Fruit fly (Drosophila melanogaster) whole organism, embryonic: ENCODE data around the gene Gdh.

Experiments used
- BEAF-32 ChIP-seq: fragments of 200-800 bp; sonication (Bioruptor generic); optimal IDR thresholded peaks from 3 replicates; lab custom pipeline; 2017; ENCODE audit warnings: missing biosample characterization, missing genetic modification characterization, mild to moderate bottlenecking, moderate library complexity, missing genetic modification reagents
- CG10321 ChIP-seq: fragments of 200-800 bp; sonication (Bioruptor generic); IDR thresholded peaks from 2 replicates; pipeline ENCODE4 v1.3.6; 2022; ENCODE audit warnings: missing biosample characterization, missing genetic modification characterization
- CG10543 ChIP-seq: fragments of 200-800 bp; sonication (Bioruptor generic); optimal IDR thresholded peaks from 3 replicates; lab custom pipeline; 2017; ENCODE audit warnings: missing biosample characterization, mild to moderate bottlenecking, missing genetic modification characterization, moderate library complexity
- CG11695 ChIP-seq: fragments of 200-800 bp; sonication (Bioruptor generic); IDR thresholded peaks from 3 replicates; pipeline ENCODE4 v1.3.6; 2022; ENCODE audit warnings: missing biosample characterization, missing genetic modification characterization
- CG12769 ChIP-seq: fragments of 200-800 bp; sonication (Bioruptor generic); optimal IDR thresholded peaks from 2 replicates; lab custom pipeline; 2019; ENCODE audit warnings: missing biosample characterization, mild to moderate bottlenecking, missing genetic modification characterization, moderate library complexity
- CG16779 ChIP-seq: fragments of 200-800 bp; sonication (Bioruptor generic); IDR thresholded peaks from 2 replicates; pipeline ENCODE4 v1.3.6; 2022; ENCODE audit warnings: missing biosample characterization, missing genetic modification characterization
- CG17186 ChIP-seq: fragments of 200-800 bp; sonication (Bioruptor generic); optimal IDR thresholded peaks from 3 replicates; lab custom pipeline; 2017; ENCODE audit warnings: missing biosample characterization, missing genetic modification reagents, missing genetic modification characterization
- CG17385 ChIP-seq: fragments of 200-800 bp; sonication (Bioruptor generic); optimal IDR thresholded peaks from 3 replicates; lab custom pipeline; 2018; ENCODE audit warnings: missing biosample characterization, mild to moderate bottlenecking, missing genetic modification characterization
- CG30403 ChIP-seq: fragments of 200-800 bp; sonication (Bioruptor generic); optimal IDR thresholded peaks from 3 replicates; lab custom pipeline; 2016; ENCODE audit warnings: missing biosample characterization, missing genetic modification characterization
- CG32767 ChIP-seq: fragments of 200-800 bp; sonication (Bioruptor generic); IDR thresholded peaks from 2 replicates; pipeline ENCODE4 v1.3.6; 2022; ENCODE audit warnings: missing biosample characterization, missing genetic modification characterization
- CG34224 ChIP-seq: fragments of 200-800 bp; sonication (Bioruptor generic); IDR thresholded peaks from 3 replicates; pipeline ENCODE4 v1.3.6; 2022; ENCODE audit warnings: missing biosample characterization, missing genetic modification characterization; ENCODE audit not compliant: partially characterized antibody
- CG42726 ChIP-seq: fragments of 200-800 bp; sonication (Bioruptor generic); IDR thresholded peaks from 2 replicates; pipeline ENCODE4 v1.3.6; 2022; ENCODE audit warnings: missing biosample characterization, missing genetic modification characterization; ENCODE audit not compliant: partially characterized antibody
- CG4328 ChIP-seq: fragments of 200-800 bp; sonication (Bioruptor generic); optimal IDR thresholded peaks from 3 replicates; lab custom pipeline; 2017; ENCODE audit warnings: missing biosample characterization, missing genetic modification reagents, missing genetic modification characterization
- CG6254 ChIP-seq: fragments of 200-800 bp; sonication (Bioruptor generic); optimal IDR thresholded peaks from 3 replicates; lab custom pipeline; 2017; ENCODE audit warnings: mild to moderate bottlenecking, missing biosample characterization, missing genetic modification reagents, missing genetic modification characterization
- CG6654 ChIP-seq: fragments of 200-800 bp; sonication (Bioruptor generic); optimal IDR thresholded peaks from 2 replicates; lab custom pipeline; 2017; ENCODE audit warnings: missing biosample characterization, mild to moderate bottlenecking, missing genetic modification characterization
- CG6813 ChIP-seq: fragments of 200-800 bp; sonication (Bioruptor generic); optimal IDR thresholded peaks from 2 replicates; lab custom pipeline; 2017; ENCODE audit warnings: missing biosample characterization, missing genetic modification characterization, mild to moderate bottlenecking, moderate library complexity, missing genetic modification reagents
- CG7372 ChIP-seq: fragments of 200-800 bp; sonication (Bioruptor generic); IDR thresholded peaks from 2 replicates; pipeline ENCODE4 v1.3.6; 2022; ENCODE audit warnings: missing biosample characterization, missing genetic modification characterization
- CG8290 ChIP-seq, 3 experiments: fragments of 200-800 bp; sonication (Bioruptor generic); optimal IDR thresholded peaks; 2 replicates each; lab custom pipeline; 2016 to 2019; ENCODE audit warnings: missing biosample characterization in 3 of 3, missing genetic modification characterization in 3 of 3, mild to moderate bottlenecking in 2 of 3, moderate library complexity in 1 of 3
- CG8924 ChIP-seq: fragments of 200-800 bp; optimal IDR thresholded peaks from 3 replicates; lab custom pipeline; 2019; ENCODE audit warnings: missing biosample characterization, mild to moderate bottlenecking, missing genetic modification characterization, moderate library complexity
- CTCF ChIP-seq: fragments of 200-800 bp; sonication (Bioruptor generic); optimal IDR thresholded peaks from 2 replicates; lab custom pipeline; 2017; ENCODE audit warnings: missing biosample characterization, mild to moderate bottlenecking, missing genetic modification characterization, moderate library complexity
- D19B ChIP-seq: fragments of 200-800 bp; sonication (Bioruptor generic); optimal IDR thresholded peaks from 2 replicates; lab custom pipeline; 2017; ENCODE audit warnings: missing biosample characterization, mild to moderate bottlenecking, missing genetic modification characterization
- Dref ChIP-seq: fragments of 200-800 bp; sonication (Bioruptor generic); IDR thresholded peaks from 2 replicates; pipeline ENCODE4 v1.3.6; 2022; ENCODE audit warnings: missing biosample characterization, missing genetic modification characterization
- HHEX ChIP-seq: fragments of 200-800 bp; sonication (Bioruptor generic); optimal IDR thresholded peaks from 3 replicates; lab custom pipeline; 2017; ENCODE audit warnings: missing biosample characterization, mild to moderate bottlenecking, missing genetic modification characterization, missing genetic modification reagents
- HLHmδ ChIP-seq: fragments of 200-800 bp; sonication (Bioruptor generic); optimal IDR thresholded peaks from 2 replicates; lab custom pipeline; 2018; ENCODE audit warnings: missing biosample characterization, mild to moderate bottlenecking, missing genetic modification characterization, moderate library complexity
- Hmr ChIP-seq: fragments of 200-800 bp; sonication (Bioruptor generic); optimal IDR thresholded peaks from 3 replicates; lab custom pipeline; 2017; ENCODE audit warnings: mild to moderate bottlenecking, missing biosample characterization, missing genetic modification reagents, missing genetic modification characterization
- Hr78 ChIP-seq, 2 experiments: fragments of 200-800 bp in 1 of 2; fragments of >200 bp in 1 of 2; sonication (Bioruptor generic) in 1 of 2; optimal IDR thresholded peaks; 2 replicates each; lab custom pipeline; 2017 to 2019; ENCODE audit warnings: missing biosample characterization in 2 of 2, missing genetic modification characterization in 2 of 2, mild to moderate bottlenecking in 1 of 2, moderate library complexity in 1 of 2
- Jarid2 ChIP-seq: fragments of 200-800 bp; sonication (Bioruptor generic); optimal IDR thresholded peaks from 3 replicates; lab custom pipeline; 2017; ENCODE audit warnings: mild to moderate bottlenecking, missing biosample characterization, missing genetic modification reagents, missing genetic modification characterization
- Mad ChIP-seq: fragments of 200-800 bp; sonication (Bioruptor generic); optimal IDR thresholded peaks from 2 replicates; lab custom pipeline; 2016; ENCODE audit warnings: missing biosample characterization, missing genetic modification characterization
- Nf-YC ChIP-seq: fragments of 200-800 bp; optimal IDR thresholded peaks from 3 replicates; lab custom pipeline; 2019; ENCODE audit warnings: missing biosample characterization, mild to moderate bottlenecking, missing genetic modification characterization, moderate library complexity
- Oli ChIP-seq: fragments of 200-800 bp; sonication (Bioruptor generic); optimal IDR thresholded peaks from 2 replicates; lab custom pipeline; 2018; ENCODE audit warnings: missing biosample characterization, mild to moderate bottlenecking, missing genetic modification characterization, moderate library complexity
- Opbp ChIP-seq: fragments of 200-800 bp; sonication (Bioruptor generic); IDR thresholded peaks from 3 replicates; pipeline ENCODE4 v1.3.6; 2022; ENCODE audit warnings: missing biosample characterization, missing genetic modification characterization; ENCODE audit not compliant: partially characterized antibody
- Sin3A ChIP-seq: fragments of >200 bp; optimal IDR thresholded peaks from 2 replicates; lab custom pipeline; 2018
- Taf1 ChIP-seq: fragments of 200-800 bp; sonication (Bioruptor generic); IDR thresholded peaks from 2 replicates; pipeline ENCODE4 v1.3.6; 2022; ENCODE audit warnings: missing biosample characterization, missing genetic modification characterization
- br ChIP-seq: fragments of >200 bp; optimal IDR thresholded peaks from 2 replicates; lab custom pipeline; 2017
- ci ChIP-seq: fragments of 200-800 bp; sonication (Bioruptor generic); IDR thresholded peaks from 3 replicates; pipeline ENCODE4 v1.3.6; 2022; ENCODE audit warnings: missing biosample characterization, missing genetic modification characterization
- crol ChIP-seq: fragments of 200-800 bp; sonication (Bioruptor generic); IDR thresholded peaks from 2 replicates; pipeline ENCODE4 v1.3.6; 2022; ENCODE audit warnings: missing biosample characterization, missing genetic modification characterization
- emc ChIP-seq: fragments of 200-800 bp; sonication (Bioruptor generic); optimal IDR thresholded peaks from 2 replicates; lab custom pipeline; 2016; ENCODE audit warnings: missing biosample characterization, missing genetic modification characterization
- fu2 ChIP-seq: fragments of 200-800 bp; sonication (Bioruptor generic); optimal IDR thresholded peaks from 2 replicates; lab custom pipeline; 2016; ENCODE audit warnings: missing biosample characterization, missing genetic modification characterization
- gem ChIP-seq: fragments of 200-800 bp; sonication (Bioruptor generic); optimal IDR thresholded peaks from 2 replicates; lab custom pipeline; 2019; ENCODE audit warnings: missing biosample characterization, mild to moderate bottlenecking, missing genetic modification characterization, moderate library complexity
- gfzf ChIP-seq: fragments of 200-800 bp; sonication (Bioruptor generic); optimal IDR thresholded peaks from 2 replicates; lab custom pipeline; 2016; ENCODE audit warnings: missing biosample characterization, mild to moderate bottlenecking, missing genetic modification characterization, moderate library complexity
- lab ChIP-seq: fragments of 200-800 bp; sonication (Bioruptor generic); optimal IDR thresholded peaks from 3 replicates; lab custom pipeline; 2017; ENCODE audit warnings: missing biosample characterization, missing genetic modification characterization, mild to moderate bottlenecking, moderate library complexity, missing genetic modification reagents
- pita ChIP-seq: fragments of 200-800 bp; sonication (Bioruptor generic); optimal IDR thresholded peaks from 2 replicates; lab custom pipeline; 2017; ENCODE audit warnings: missing biosample characterization, mild to moderate bottlenecking, missing genetic modification characterization
- ranshi ChIP-seq: fragments of 200-800 bp; sonication (Bioruptor generic); IDR thresholded peaks from 2 replicates; pipeline ENCODE4 v1.3.6; 2022; ENCODE audit warnings: missing biosample characterization, missing genetic modification characterization
- sd ChIP-seq: fragments of 200-800 bp; sonication (Bioruptor generic); optimal IDR thresholded peaks from 3 replicates; lab custom pipeline; 2018; ENCODE audit warnings: missing biosample characterization, mild to moderate bottlenecking, missing genetic modification characterization, moderate library complexity
- slou ChIP-seq: fragments of 200-800 bp; sonication (Bioruptor generic); optimal IDR thresholded peaks from 3 replicates; lab custom pipeline; 2016; ENCODE audit warnings: missing biosample characterization, missing genetic modification characterization
- sob ChIP-seq: fragments of 200-800 bp; sonication (Bioruptor generic); IDR thresholded peaks from 2 replicates; pipeline ENCODE4 v1.3.6; 2022; ENCODE audit warnings: missing biosample characterization, missing genetic modification characterization
- sug ChIP-seq: fragments of 200-800 bp; optimal IDR thresholded peaks from 2 replicates; lab custom pipeline; 2019; ENCODE audit warnings: missing biosample characterization, mild to moderate bottlenecking, missing genetic modification characterization, moderate library complexity
- tgo ChIP-seq: fragments of 200-800 bp; sonication (Bioruptor generic); IDR thresholded peaks from 3 replicates; pipeline ENCODE4 v1.3.6; 2022; ENCODE audit warnings: missing biosample characterization, missing genetic modification characterization
- unc-4 ChIP-seq: fragments of 200-800 bp; sonication (Bioruptor generic); IDR thresholded peaks from 2 replicates; pipeline ENCODE4 v1.3.6; 2022; ENCODE audit warnings: missing biosample characterization, missing genetic modification characterization; ENCODE audit not compliant: partially characterized antibody
- wor ChIP-seq: fragments of 200-800 bp; sonication (Bioruptor generic); IDR thresholded peaks from 2 replicates; pipeline ENCODE4 v1.3.6; 2022; ENCODE audit warnings: missing biosample characterization, missing genetic modification characterization
- yki ChIP-seq: fragments of >200 bp; optimal IDR thresholded peaks from 3 replicates; lab custom pipeline; 2018

The Gdh gene

dm6 chr3R:23962781-23963222 is 19.9 kb upstream of the Gdh start, which contains the start of gene CG31140 (continued):
- TF ChIP-seq CG6654 (no peak), emc (GFP tag; lab: Kevin White, UChicago) (no peak), yki (lab: Kevin White, UChicago) (peak; percentile 36), CG6254 (GFP tag; lab: Kevin White, UChicago) (peak; percentile 6), HHEX (GFP tag; lab: Kevin White, UChicago) (no peak), HLHmδ (GFP tag; lab: Kevin White, UChicago) (peak; percentile 55), ranshi (peak; percentile 19; the same call in 1 of the 2 replicates), Dref (GFP tag; lab: Robert Waterston, UW) (no peak), CG8924 (tag; lab: Kevin White, UChicago) (peak; percentile 7), unc-4 (0 out of 2 replicates have a peak, but pooled peaks have one; percentile 26), CTCF (peak; percentile 31), CG17385 (no peak), CG30403 (GFP tag; lab: Kevin White, UChicago) (no peak), gem (tag; lab: Kevin White, UChicago) (no peak), lab (GFP tag; lab: Kevin White, UChicago) (peak; percentile 26), sob (GFP tag; lab: Robert Waterston, UW) (peak; percentile 37; the same call in 1 of the 2 replicates), CG10321 (peak; percentile 70), Mad (GFP tag; lab: Kevin White, UChicago) (no peak), CG17186 (GFP tag; lab: Kevin White, UChicago) (no peak), Taf1 (GFP tag; lab: Robert Waterston, UW) (no peak), CG8290 (GFP tag; optimal IDR thresholded peaks at IDR 0.05; lab: Kevin White, UChicago) (peak; percentile 36), CG8290 (tag; optimal IDR thresholded peaks at IDR 0.05; lab: Kevin White, UChicago) (peak; percentile 50 to 64), CG11695 (0 out of 3 replicates have a peak, but pooled peaks have one; percentile 28), CG34224 (GFP tag; lab: Robert Waterston, UW) (peak; percentile 35; the same call in 1 of the 3 replicates), crol (GFP tag; lab: Robert Waterston, UW) (peak; percentile 65), Oli (tag; lab: Kevin White, UChicago) (no peak), br (lab: Kevin White, UChicago) (no peak), CG4328 (GFP tag; lab: Kevin White, UChicago) (peak; percentile 25), Opbp (GFP tag; lab: Robert Waterston, UW) (0 out of 3 replicates have a peak, but pooled peaks have one; percentile 16), CG32767 (GFP tag; lab: Robert Waterston, UW) (peak; percentile 71; the same call in 1 of the 2 replicates), Nf-YC (tag; lab: Kevin White, UChicago) (peak; percentile 48), Hmr (GFP tag; lab: Kevin White, UChicago) (peak; percentile 38), slou (GFP tag; lab: Kevin White, UChicago) (no peak), tgo (no peak), CG16779 (GFP tag; lab: Robert Waterston, UW) (peak; percentile 30; the same call in 1 of the 2 replicates), sug (tag; lab: Kevin White, UChicago) (no peak), gfzf (GFP tag; lab: Kevin White, UChicago) (peak; percentile 55), Jarid2 (GFP tag; lab: Kevin White, UChicago) (peak; percentile 2), fu2 (no peak), CG6813 (GFP tag; lab: Kevin White, UChicago) (peak; percentile 11), CG10543 (GFP tag; lab: Kevin White, UChicago) (peak; percentile 73), D19B (GFP tag; lab: Kevin White, UChicago) (no peak), CG42726 (GFP tag; lab: Robert Waterston, UW) (no peak), CG12769 (tag; lab: Kevin White, UChicago) (peak; percentile 76), wor (GFP tag; lab: Robert Waterston, UW) (no peak), sd (peak; percentile 91), Hr78 (GFP tag; optimal IDR thresholded peaks at IDR 0.05; lab: Kevin White, UChicago) (no peak), BEAF-32 (GFP tag; lab: Kevin White, UChicago) (no peak), ci (GFP tag; lab: Robert Waterston, UW) (no peak), Sin3A (no peak), CG7372 (GFP tag; lab: Robert Waterston, UW) (no peak), pita (GFP tag; lab: Kevin White, UChicago) (no peak)
